Worm (Caenorhabditis elegans): ENCODE results near the gene T19D2.13.

ce11 chrX:3917013-3917412 is 25.2 kb downstream of the T19D2.13 start, which contains the start of gene T22B2.3:
- TF ChIP-seq him-1 (tag; optimal IDR thresholded peaks at IDR 0.05) (no peak), dao-5 (tag; optimal IDR thresholded peaks at IDR 0.05) (no peak)
